Fruit fly (Drosophila melanogaster) whole organism, embryonic: ENCODE data around the gene Smox.

Source experiments
- Abd-B ChIP-seq: fragments of 200-800 bp; sonication (Bioruptor generic); optimal IDR thresholded peaks from 2 replicates; lab custom pipeline; 2018; ENCODE audit warnings: missing biosample characterization, mild to moderate bottlenecking, missing genetic modification characterization, moderate library complexity
- Bdp1 ChIP-seq: fragments of 200-800 bp; sonication (Bioruptor generic); optimal IDR thresholded peaks from 3 replicates; lab custom pipeline; 2016; ENCODE audit warnings: missing biosample characterization, missing genetic modification characterization
- CG1024 ChIP-seq: fragments of 200-800 bp; sonication (Bioruptor generic); IDR thresholded peaks from 2 replicates; pipeline ENCODE4 v1.3.6; 2022; ENCODE audit warnings: missing biosample characterization, missing genetic modification characterization
- CG10366 ChIP-seq: fragments of 200-800 bp; sonication (Bioruptor generic); IDR thresholded peaks from 2 replicates; pipeline ENCODE4 v1.3.6; 2022; ENCODE audit warnings: missing biosample characterization, missing genetic modification characterization
- CG10654 ChIP-seq: fragments of 200-800 bp; sonication (Bioruptor generic); optimal IDR thresholded peaks from 2 replicates; lab custom pipeline; 2016; ENCODE audit warnings: missing biosample characterization, missing genetic modification characterization
- CG12071 ChIP-seq: fragments of 200-800 bp; sonication (Bioruptor generic); optimal IDR thresholded peaks from 3 replicates; lab custom pipeline; 2018; ENCODE audit warnings: missing biosample characterization, mild to moderate bottlenecking, missing genetic modification characterization
- CG12104 ChIP-seq: fragments of 200-800 bp; sonication (Bioruptor generic); optimal IDR thresholded peaks from 3 replicates; lab custom pipeline; 2016; ENCODE audit warnings: missing biosample characterization, missing genetic modification characterization
- CG12391 ChIP-seq: fragments of 200-800 bp; sonication (Bioruptor generic); optimal IDR thresholded peaks from 3 replicates; lab custom pipeline; 2018; ENCODE audit warnings: missing biosample characterization, mild to moderate bottlenecking, missing genetic modification characterization, moderate library complexity
- CG12769 ChIP-seq: fragments of 200-800 bp; sonication (Bioruptor generic); optimal IDR thresholded peaks from 2 replicates; lab custom pipeline; 2019; ENCODE audit warnings: missing biosample characterization, mild to moderate bottlenecking, missing genetic modification characterization, moderate library complexity
- CG13424 ChIP-seq: fragments of 200-800 bp; sonication (Bioruptor generic); optimal IDR thresholded peaks from 2 replicates; lab custom pipeline; 2019; ENCODE audit warnings: missing biosample characterization, mild to moderate bottlenecking, missing genetic modification characterization, moderate library complexity
- CG15479 ChIP-seq: fragments of 200-800 bp; sonication (Bioruptor generic); optimal IDR thresholded peaks from 3 replicates; lab custom pipeline; 2019; ENCODE audit warnings: missing biosample characterization, mild to moderate bottlenecking, missing genetic modification characterization, moderate library complexity
- CG15601 ChIP-seq: fragments of 200-800 bp; sonication (Bioruptor generic); optimal IDR thresholded peaks from 3 replicates; lab custom pipeline; 2019; ENCODE audit warnings: missing biosample characterization, mild to moderate bottlenecking, missing genetic modification characterization, moderate library complexity
- CG17186 ChIP-seq: fragments of 200-800 bp; sonication (Bioruptor generic); optimal IDR thresholded peaks from 3 replicates; lab custom pipeline; 2017; ENCODE audit warnings: missing biosample characterization, missing genetic modification reagents, missing genetic modification characterization
- CG2202 ChIP-seq: fragments of 200-800 bp; sonication (Bioruptor generic); optimal IDR thresholded peaks from 2 replicates; lab custom pipeline; 2018; ENCODE audit warnings: missing biosample characterization, mild to moderate bottlenecking, missing genetic modification characterization
- CG30020 ChIP-seq: fragments of 200-800 bp; optimal IDR thresholded peaks from 2 replicates; lab custom pipeline; 2019; ENCODE audit warnings: missing biosample characterization, mild to moderate bottlenecking, missing genetic modification characterization, moderate library complexity
- CG31388 ChIP-seq: fragments of 200-800 bp; sonication (Bioruptor generic); optimal IDR thresholded peaks from 2 replicates; lab custom pipeline; 2016; ENCODE audit warnings: missing biosample characterization, missing genetic modification characterization
- CG33557 ChIP-seq: fragments of 200-800 bp; sonication (Bioruptor generic); optimal IDR thresholded peaks from 2 replicates; lab custom pipeline; 2019; ENCODE audit warnings: missing biosample characterization, mild to moderate bottlenecking, missing genetic modification characterization, moderate library complexity
- CG3847 ChIP-seq: fragments of 200-800 bp; sonication (Bioruptor generic); IDR thresholded peaks from 2 replicates; pipeline ENCODE4 v1.3.6; 2022; ENCODE audit warnings: missing biosample characterization, missing genetic modification characterization
- CG4404 ChIP-seq: fragments of 200-800 bp; sonication (Bioruptor generic); IDR thresholded peaks from 2 replicates; pipeline ENCODE4 v1.3.6; 2022; ENCODE audit warnings: missing biosample characterization, missing genetic modification characterization
- CG4707 ChIP-seq: fragments of 200-800 bp; sonication (Bioruptor generic); optimal IDR thresholded peaks from 2 replicates; lab custom pipeline; 2018; ENCODE audit warnings: missing biosample characterization, mild to moderate bottlenecking, missing genetic modification characterization, moderate library complexity
- CG5953 ChIP-seq: fragments of 200-800 bp; sonication (Bioruptor generic); IDR thresholded peaks from 2 replicates; pipeline ENCODE4 v1.3.6; 2022; ENCODE audit warnings: missing biosample characterization, missing genetic modification characterization
- CG6254 ChIP-seq: fragments of 200-800 bp; sonication (Bioruptor generic); optimal IDR thresholded peaks from 3 replicates; lab custom pipeline; 2017; ENCODE audit warnings: mild to moderate bottlenecking, missing biosample characterization, missing genetic modification reagents, missing genetic modification characterization
- CG6791 ChIP-seq: fragments of 200-800 bp; sonication (Bioruptor generic); IDR thresholded peaks from 3 replicates; pipeline ENCODE4 v1.3.6; 2022; ENCODE audit warnings: missing biosample characterization, missing genetic modification characterization; ENCODE audit not compliant: partially characterized antibody
- CG6854 ChIP-seq: fragments of 200-800 bp; sonication (Bioruptor generic); optimal IDR thresholded peaks from 3 replicates; lab custom pipeline; 2017; ENCODE audit warnings: missing biosample characterization, mild to moderate bottlenecking, missing genetic modification characterization
- CG8478 ChIP-seq: fragments of >200 bp; optimal IDR thresholded peaks from 2 replicates; lab custom pipeline; 2018
- CG8765 ChIP-seq: fragments of 200-800 bp; sonication (Bioruptor generic); IDR thresholded peaks from 2 replicates; pipeline ENCODE4 v1.3.6; 2022; ENCODE audit warnings: missing biosample characterization, missing genetic modification characterization
- Drgx ChIP-seq: fragments of 200-800 bp; sonication (Bioruptor generic); IDR thresholded peaks from 2 replicates; pipeline ENCODE4 v1.3.6; 2022; ENCODE audit warnings: missing biosample characterization, missing genetic modification characterization
- E2f1 ChIP-seq: fragments of 200-800 bp; sonication (Bioruptor generic); IDR thresholded peaks from 2 replicates; pipeline ENCODE4 v1.3.6; 2022; ENCODE audit warnings: missing biosample characterization, missing genetic modification characterization
- E2f2 ChIP-seq: fragments of 200-800 bp; sonication (Bioruptor generic); IDR thresholded peaks from 2 replicates; pipeline ENCODE4 v1.3.6; 2022; ENCODE audit warnings: missing biosample characterization, missing genetic modification characterization
- HHEX ChIP-seq: fragments of 200-800 bp; sonication (Bioruptor generic); optimal IDR thresholded peaks from 3 replicates; lab custom pipeline; 2017; ENCODE audit warnings: missing biosample characterization, mild to moderate bottlenecking, missing genetic modification characterization, missing genetic modification reagents
- Lhr ChIP-seq: fragments of 200-800 bp; sonication (Bioruptor generic); optimal IDR thresholded peaks from 3 replicates; lab custom pipeline; 2017; ENCODE audit warnings: mild to moderate bottlenecking, missing biosample characterization, missing genetic modification reagents, missing genetic modification characterization
- Mes4 ChIP-seq: fragments of 200-800 bp; sonication (Bioruptor generic); optimal IDR thresholded peaks from 2 replicates; lab custom pipeline; 2016; ENCODE audit warnings: missing biosample characterization, missing genetic modification characterization
- NC2β ChIP-seq: fragments of 200-800 bp; sonication (Bioruptor generic); optimal IDR thresholded peaks from 2 replicates; lab custom pipeline; 2016; ENCODE audit warnings: missing biosample characterization, missing genetic modification characterization
- Poxn ChIP-seq: fragments of 200-800 bp; sonication (Bioruptor generic); IDR thresholded peaks from 2 replicates; pipeline ENCODE4 v1.3.6; 2022; ENCODE audit warnings: missing biosample characterization, missing genetic modification characterization
- Six4 ChIP-seq: fragments of 200-800 bp; sonication (Bioruptor generic); optimal IDR thresholded peaks from 2 replicates; lab custom pipeline; 2016; ENCODE audit warnings: missing biosample characterization, missing genetic modification characterization
- TFAM ChIP-seq: fragments of 200-800 bp; sonication (Bioruptor generic); optimal IDR thresholded peaks from 2 replicates; lab custom pipeline; 2017; ENCODE audit warnings: missing biosample characterization, missing genetic modification characterization, inconsistent platforms
- Usf ChIP-seq: fragments of 200-800 bp; sonication (Bioruptor generic); optimal IDR thresholded peaks from 2 replicates; lab custom pipeline; 2017; ENCODE audit warnings: missing genotype, missing biosample characterization, missing genetic modification characterization
- ash1 ChIP-seq: fragments of 200-800 bp; sonication (Bioruptor generic); optimal IDR thresholded peaks from 2 replicates; lab custom pipeline; 2018; ENCODE audit warnings: missing biosample characterization, mild to moderate bottlenecking, missing genetic modification characterization
- bcd ChIP-seq: fragments of 200-800 bp; sonication (Bioruptor generic); optimal IDR thresholded peaks from 2 replicates; lab custom pipeline; 2017; ENCODE audit warnings: missing biosample characterization, mild to moderate bottlenecking, missing genetic modification characterization
- bsh ChIP-seq, 2 experiments: fragments of 200-800 bp; sonication (Bioruptor generic); optimal IDR thresholded peaks; 2 replicates each; lab custom pipeline; 2017 to 2018; ENCODE audit warnings: mild to moderate bottlenecking in 2 of 2, missing biosample characterization in 2 of 2, missing genetic modification characterization in 2 of 2, moderate library complexity in 1 of 2
- cato ChIP-seq: fragments of 200-800 bp; sonication (Bioruptor generic); optimal IDR thresholded peaks from 2 replicates; lab custom pipeline; 2016; ENCODE audit warnings: missing biosample characterization, missing genetic modification characterization, borderline replicate concordance
- dpn ChIP-seq, 2 experiments: fragments of 200-800 bp; sonication (Bioruptor generic); optimal IDR thresholded peaks; 3 replicates each; lab custom pipeline; 2016; ENCODE audit warnings: missing biosample characterization in 2 of 2, missing genetic modification characterization in 2 of 2
- ewg ChIP-seq: fragments of 200-800 bp; sonication (Bioruptor generic); optimal IDR thresholded peaks from 3 replicates; lab custom pipeline; 2017; ENCODE audit warnings: mild to moderate bottlenecking, missing biosample characterization, missing genetic modification reagents, missing genetic modification characterization
- gt ChIP-seq: fragments of 200-800 bp; sonication (Bioruptor generic); IDR thresholded peaks from 2 replicates; pipeline ENCODE4 v1.3.6; 2022; ENCODE audit warnings: missing biosample characterization, missing genetic modification characterization
- jigr1 ChIP-seq: fragments of 200-800 bp; sonication (Bioruptor generic); IDR thresholded peaks from 3 replicates; pipeline ENCODE4 v1.3.6; 2022; ENCODE audit warnings: missing biosample characterization, missing genetic modification characterization
- nmo ChIP-seq: fragments of 200-800 bp; sonication (Bioruptor generic); optimal IDR thresholded peaks from 2 replicates; lab custom pipeline; 2018; ENCODE audit warnings: missing biosample characterization, mild to moderate bottlenecking, missing genetic modification characterization, moderate library complexity
- repo ChIP-seq: fragments of 200-800 bp; sonication (Bioruptor generic); optimal IDR thresholded peaks from 2 replicates; lab custom pipeline; 2016; ENCODE audit warnings: missing biosample characterization, missing genetic modification characterization
- sens ChIP-seq: fragments of 200-800 bp; sonication (Bioruptor generic); peaks from one replicate; lab custom pipeline; 2016; ENCODE audit warnings: missing biosample characterization, missing genetic modification characterization
- sens-2 ChIP-seq: fragments of 200-800 bp; sonication (Bioruptor generic); IDR thresholded peaks from 2 replicates; pipeline ENCODE4 v1.3.6; 2022; ENCODE audit warnings: missing biosample characterization, missing genetic modification characterization
- slp2 ChIP-seq: fragments of 200-800 bp; sonication (Bioruptor generic); optimal IDR thresholded peaks from 2 replicates; lab custom pipeline; 2016; ENCODE audit warnings: missing biosample characterization, missing genetic modification characterization
- tin ChIP-seq: fragments of 200-800 bp; sonication (Bioruptor generic); optimal IDR thresholded peaks from 3 replicates; lab custom pipeline; 2016; ENCODE audit warnings: missing biosample characterization, missing genetic modification characterization

The Smox gene

dm6 chrX:8126149-8126548 is 15.9 kb downstream of the Smox start (continued):
- TF ChIP-seq repo (GFP tag; lab: Kevin White, UChicago) (no peak), ash1 (no peak), TFAM (no peak), CG8765 (no peak), Drgx (GFP tag; lab: Robert Waterston, UW) (no peak), tin (GFP tag; lab: Kevin White, UChicago) (peak; percentile 45), bcd (peak; percentile 18), gt (GFP tag; lab: Robert Waterston, UW) (0 out of 2 replicates have a peak, but pooled peaks have one; percentile 54), CG4404 (GFP tag; lab: Robert Waterston, UW) (peak; percentile 35; the same call in 1 of the 2 replicates), Usf (GFP tag; lab: Kevin White, UChicago) (no peak), NC2β (peak; percentile 46), CG6791 (GFP tag; lab: Robert Waterston, UW) (no peak), Poxn (GFP tag; lab: Robert Waterston, UW) (no peak), CG6254 (GFP tag; lab: Kevin White, UChicago) (peak; percentile 50), CG8478 (lab: Kevin White, UChicago) (no peak), Bdp1 (GFP tag; lab: Kevin White, UChicago) (no peak), CG10366 (GFP tag; lab: Robert Waterston, UW) (peak; percentile 54; the same call in 1 of the 2 replicates), CG15479 (GFP tag; lab: Kevin White, UChicago) (no peak), CG3847 (GFP tag; lab: Robert Waterston, UW) (0 out of 2 replicates have a peak, but pooled peaks have one; percentile 20), CG12104 (no peak), CG30020 (no peak), CG2202 (tag; lab: Kevin White, UChicago) (peak; percentile 58), CG12391 (peak; percentile 73), Lhr (peak; percentile 14), dpn (GFP tag; optimal IDR thresholded peaks at IDR 0.05; lab: Kevin White, UChicago) (peak; percentile 35 to 49), Six4 (GFP tag; lab: Kevin White, UChicago) (peak; percentile 15), CG12071 (GFP tag; lab: Kevin White, UChicago) (peak; percentile 20), HHEX (GFP tag; lab: Kevin White, UChicago) (peak; percentile 17), CG4707 (GFP tag; lab: Kevin White, UChicago) (peak; percentile 49), CG31388 (GFP tag; lab: Kevin White, UChicago) (no peak), sens-2 (GFP tag; lab: Robert Waterston, UW) (peak; percentile 57), nmo (GFP tag; lab: Kevin White, UChicago) (peak; percentile 73), CG5953 (GFP tag; lab: Robert Waterston, UW) (no peak), CG17186 (GFP tag; lab: Kevin White, UChicago) (peak; percentile 7), CG15601 (peak; percentile 73), E2f1 (GFP tag; lab: Robert Waterston, UW) (peak; percentile 43), ewg (peak; percentile 67), CG1024 (GFP tag; lab: Robert Waterston, UW) (0 out of 2 replicates have a peak, but pooled peaks have one; percentile 26), CG33557 (GFP tag; lab: Kevin White, UChicago) (peak; percentile 16), bsh (GFP tag; optimal IDR thresholded peaks at IDR 0.05; lab: Kevin White, UChicago) (peak in 1 of 2 experiments; percentile 88), jigr1 (GFP tag; lab: Robert Waterston, UW) (peak; percentile 37; the same call in 1 of the 3 replicates), CG13424 (peak; percentile 53), CG6854 (GFP tag; lab: Kevin White, UChicago) (no peak), E2f2 (peak; percentile 29; the same call in 1 of the 2 replicates), CG10654 (GFP tag; lab: Kevin White, UChicago) (peak; percentile 30), slp2 (GFP tag; lab: Kevin White, UChicago) (peak; percentile 7), CG12769 (tag; lab: Kevin White, UChicago) (peak; percentile 32), cato (GFP tag; lab: Kevin White, UChicago) (peak; percentile 42), Mes4 (GFP tag; lab: Kevin White, UChicago) (peak; percentile 59), sens (GFP tag; lab: Kevin White, UChicago) (peak; percentile 93), Abd-B (GFP tag; lab: Kevin White, UChicago) (peak; percentile 59)
